Fruit fly (Drosophila melanogaster): ENCODE results near the gene CG7299.
A peak's percentile ranks its signal among the peaks of the same experiment; 100 is the strongest.

The CG7299 gene

dm6 chr2L:10676933-10677714 is 7.1 kb downstream of the CG7299 start, which contains the start of gene CG17104 (continued):
- TF ChIP-seq CG4820 (GFP tag; optimal IDR thresholded peaks at IDR 0.05) (no peak), crol (GFP tag; IDR thresholded peaks at IDR 0.05) (no peak), CG33213 (GFP tag; optimal IDR thresholded peaks at IDR 0.05) (no peak), br (optimal IDR thresholded peaks at IDR 0.05) (no peak), z (GFP tag; IDR thresholded peaks at IDR 0.05) (no peak), Camta (GFP tag; optimal IDR thresholded peaks at IDR 0.05) (no peak), Meics (GFP tag; optimal IDR thresholded peaks at IDR 0.05) (peak; percentile 36), CG14014 (GFP tag; IDR thresholded peaks at IDR 0.05) (0 out of 2 replicates have a peak, but pooled peaks have one; percentile 8), Sox102F (GFP tag; optimal IDR thresholded peaks at IDR 0.05) (peak; percentile 55), CoRest (tag; optimal IDR thresholded peaks at IDR 0.05) (peak; percentile 44), E2f1 (GFP tag; IDR thresholded peaks at IDR 0.05) (no peak)

- TF ChIP-seq CG11696 (GFP tag; IDR thresholded peaks at IDR 0.05) = no peak
- TF ChIP-seq nom (GFP tag; optimal IDR thresholded peaks at IDR 0.05) = peak; percentile 17
Measured at dm6 chr2L:10672989-10673388, 11.2 kb downstream of the CG7299 start.

dm6 chr2L:10671530-10671929 is 12.7 kb downstream of the CG7299 start:
- TF ChIP-seq Myb (GFP tag; optimal IDR thresholded peaks at IDR 0.05) (peak; percentile 80), CTCF (GFP tag; optimal IDR thresholded peaks at IDR 0.05) (peak; percentile 49), CG2199 (GFP tag; IDR thresholded peaks at IDR 0.05) (0 out of 3 replicates have a peak, but pooled peaks have one; percentile 60), stwl (tag; optimal IDR thresholded peaks at IDR 0.05) (peak; percentile 8), sna (GFP tag; IDR thresholded peaks at IDR 0.05; ENCODE audit: partially characterized antibody) (no peak), Hr39 (optimal IDR thresholded peaks at IDR 0.05) (no peak), amos (GFP tag; IDR thresholded peaks at IDR 0.05; ENCODE audit: partially characterized antibody) (peak; percentile 23; the same call in 1 of the 2 replicates), Dp (GFP tag; optimal IDR thresholded peaks at IDR 0.05) (no peak), CG2129 (GFP tag; IDR thresholded peaks at IDR 0.05; ENCODE audit: partially characterized antibody) (no peak), CG11504 (tag; optimal IDR thresholded peaks at IDR 0.05) (peak; percentile 44), sens (GFP tag) (peak; percentile 12)

DNA sequence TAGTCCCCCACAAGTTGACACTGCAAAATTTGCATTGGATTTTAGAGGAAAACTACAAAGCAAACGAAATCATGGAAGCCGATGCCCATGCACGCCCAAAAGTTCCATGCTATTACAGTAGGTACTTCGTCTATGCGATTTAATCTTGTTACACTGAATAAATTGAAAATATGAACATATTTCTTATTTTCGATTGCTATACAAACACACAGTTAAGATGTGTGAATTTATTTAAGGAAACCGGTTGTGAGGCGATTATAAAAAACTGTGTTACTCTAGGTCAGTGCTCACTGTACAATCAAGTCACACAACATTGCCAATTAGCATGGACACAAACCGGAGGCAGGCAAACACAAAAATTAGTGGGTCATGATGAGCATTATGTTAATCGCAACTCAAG is 18.6 kb downstream of the CG7299 start:
- TF ChIP-seq YL-1 (GFP tag; optimal IDR thresholded peaks at IDR 0.05) (no peak), CG12769 (tag; optimal IDR thresholded peaks at IDR 0.05) (peak; percentile 87), trh (GFP tag; optimal IDR thresholded peaks at IDR 0.05) (peak; percentile 30), CG8944 (GFP tag; optimal IDR thresholded peaks at IDR 0.05) (peak; percentile 80), CG12299 (tag; optimal IDR thresholded peaks at IDR 0.05) (no peak), stwl (tag; optimal IDR thresholded peaks at IDR 0.05) (peak; percentile 4), row (GFP tag; IDR thresholded peaks at IDR 0.05) (peak; percentile 90), MBD-R2 (GFP tag; IDR thresholded peaks at IDR 0.05) (peak; percentile 55), Antp (GFP tag; optimal IDR thresholded peaks at IDR 0.05) (peak; percentile 82), CG13775 (GFP tag; optimal IDR thresholded peaks at IDR 0.05) (peak; percentile 39), CG2712 (tag; optimal IDR thresholded peaks at IDR 0.05) (peak; percentile 79), lola (GFP tag; optimal IDR thresholded peaks at IDR 0.05) (no peak), CG17912 (GFP tag; optimal IDR thresholded peaks at IDR 0.05) (no peak), org-1 (GFP tag; optimal IDR thresholded peaks at IDR 0.05) (peak; percentile 51), CG9437 (GFP tag; optimal IDR thresholded peaks at IDR 0.05) (peak; percentile 62), dati (GFP tag; IDR thresholded peaks at IDR 0.05) (peak; percentile 6; the same call in 1 of the 2 replicates), mam (GFP tag; optimal IDR thresholded peaks at IDR 0.05) (peak; percentile 79), CG1233 (GFP tag; optimal IDR thresholded peaks at IDR 0.05) (peak; percentile 60), schlank (tag; optimal IDR thresholded peaks at IDR 0.05) (peak; percentile 6), CG10654 (GFP tag; optimal IDR thresholded peaks at IDR 0.05) (peak; percentile 68), rib (GFP tag; IDR thresholded peaks at IDR 0.05) (peak; percentile 47), sc (optimal IDR thresholded peaks at IDR 0.05) (no peak), sc (GFP tag; optimal IDR thresholded peaks at IDR 0.05) (no peak), CG7357 (GFP tag; IDR thresholded peaks at IDR 0.05) (peak; percentile 76; the same call in 2 of the 3 replicates)

Data from whole organism, embryonic.